Worm (Caenorhabditis elegans): ENCODE measurements around the gene F21D9.4.

ce11 chrV:19257653-19258052, 4.0 kb downstream of the F21D9.4 start, which contains the start of gene F21D9.3:
- TF ChIP-seq ama-1 (optimal IDR thresholded peaks at IDR 0.05) (no peak), ceh-82 (tag; optimal IDR thresholded peaks at IDR 0.05) (no peak), lin-39 (tag; optimal IDR thresholded peaks at IDR 0.05) (no peak), nhr-237 (tag; optimal IDR thresholded peaks at IDR 0.05) (no peak), dmd-8 (GFP tag; IDR thresholded peaks at IDR 0.05) (no peak), nhr-25 (tag; optimal IDR thresholded peaks at IDR 0.05; ENCODE audit: borderline replicate concordance, insufficient read depth) (no peak), zip-2 (tag; optimal IDR thresholded peaks at IDR 0.05) (no peak), madf-5 (GFP tag; IDR thresholded peaks at IDR 0.05) (no peak), mep-1 (tag; optimal IDR thresholded peaks at IDR 0.05) (no peak), ztf-7 (tag; optimal IDR thresholded peaks at IDR 0.05) (no peak), dpl-1 (GFP tag; optimal IDR thresholded peaks at IDR 0.05) (no peak), attf-4 (tag; optimal IDR thresholded peaks at IDR 0.05) (no peak)
